Worm (Caenorhabditis elegans) whole organism, L1 larva: Measurements from ENCODE around the gene C44B7.7.

Source experiments
- C04F5.9 ChIP-seq: sonication (generic microtip); optimal IDR thresholded peaks from 2 replicates; lab custom pipeline; 2016; ENCODE audit warnings: missing genetic modification characterization, missing compliant biosample characterization
- C16A3.4 ChIP-seq: fragments of 150-350 bp; optimal IDR thresholded peaks from 2 replicates; lab custom pipeline; 2014; ENCODE audit warnings: missing biosample characterization, missing genetic modification characterization
- aha-1 ChIP-seq: fragments of 150-350 bp; optimal IDR thresholded peaks from 2 replicates; lab custom pipeline; 2014; ENCODE audit warnings: missing biosample characterization, missing genetic modification characterization
- blmp-1 ChIP-seq: fragments of 150-350 bp; optimal IDR thresholded peaks from 2 replicates; lab custom pipeline; 2014; ENCODE audit warnings: missing biosample characterization, missing genetic modification characterization
- ceh-63 ChIP-seq: fragments of 200-800 bp; sonication (Bioruptor generic); optimal IDR thresholded peaks from 2 replicates; lab custom pipeline; 2018; ENCODE audit warnings: mild to moderate bottlenecking, missing genetic modification characterization, missing compliant biosample characterization
- ceh-90 ChIP-seq: sonication (generic microtip); optimal IDR thresholded peaks from 2 replicates; lab custom pipeline; 2016; ENCODE audit warnings: missing genetic modification characterization, missing compliant biosample characterization
- efl-1 ChIP-seq, 4 experiments: fragments of 150-350 bp; optimal IDR thresholded peaks in 3 of 4; peaks in 1 of 4; 1 replicate in 1 of 4; 2 replicates in 3 of 4; lab custom pipeline; 2014; ENCODE audit warnings: missing biosample characterization in 2 of 4, missing genetic modification characterization in 2 of 4, missing genetic modification reagents in 2 of 4
- elt-2 ChIP-seq: sonication (generic microtip); optimal IDR thresholded peaks from 2 replicates; lab custom pipeline; 2016; ENCODE audit warnings: missing genetic modification characterization, mild to moderate bottlenecking, inconsistent platforms, missing compliant biosample characterization, missing genetic modification reagents
- elt-3 ChIP-seq, 6 experiments: fragments of 150-350 bp in 1 of 6; sonication (generic microtip); optimal IDR thresholded peaks; 2 replicates each; lab custom pipeline; 2017 to 2018; ENCODE audit warnings: missing biosample characterization in 6 of 6, missing genetic modification characterization in 6 of 6, inconsistent platforms in 1 of 6
- fkh-4 ChIP-seq: sonication (generic microtip); optimal IDR thresholded peaks from 2 replicates; lab custom pipeline; 2016; ENCODE audit warnings: missing compliant biosample characterization, missing genetic modification characterization, borderline replicate concordance
- grh-1 ChIP-seq: fragments of 200-800 bp; sonication (Bioruptor generic); IDR thresholded peaks from 2 replicates; pipeline ENCODE4 v1.3.6; 2022; ENCODE audit warnings: missing genetic modification reagents, missing genetic modification characterization, missing compliant biosample characterization
- hlh-4 ChIP-seq: sonication (generic microtip); optimal IDR thresholded peaks from 2 replicates; lab custom pipeline; 2016; ENCODE audit warnings: mild to moderate bottlenecking, missing genetic modification characterization, missing compliant biosample characterization
- hpl-2 ChIP-seq: fragments of 150-350 bp; optimal IDR thresholded peaks from 2 replicates; lab custom pipeline; 2014; ENCODE audit warnings: missing biosample characterization, missing genetic modification reagents, missing genetic modification characterization
- irx-1 ChIP-seq: sonication (generic microtip); optimal IDR thresholded peaks from 2 replicates; lab custom pipeline; 2016; ENCODE audit warnings: missing genetic modification characterization, missing compliant biosample characterization
- isw-1 ChIP-seq: fragments of 200-800 bp; sonication (Bioruptor generic); IDR thresholded peaks from 2 replicates; pipeline ENCODE4 v1.3.6; 2022; ENCODE audit warnings: missing genetic modification characterization, missing compliant biosample characterization
- lin-13 ChIP-seq: fragments of 150-350 bp; optimal IDR thresholded peaks from 2 replicates; lab custom pipeline; 2014; ENCODE audit warnings: missing biosample characterization, missing genetic modification reagents, missing genetic modification characterization
- lin-14 ChIP-seq: fragments of 200-800 bp; sonication (Bioruptor generic); optimal IDR thresholded peaks from 2 replicates; lab custom pipeline; 2018; ENCODE audit warnings: mild to moderate bottlenecking, missing genetic modification characterization, moderate library complexity, missing compliant biosample characterization
- lin-35 ChIP-seq, 2 experiments: fragments of 150-350 bp; optimal IDR thresholded peaks; 2 replicates each; lab custom pipeline; 2014; ENCODE audit warnings: missing biosample characterization in 2 of 2, missing genetic modification characterization in 2 of 2, missing genetic modification reagents in 2 of 2
- mef-2 ChIP-seq: fragments of 150-350 bp; optimal IDR thresholded peaks from 2 replicates; lab custom pipeline; 2014; ENCODE audit warnings: missing biosample characterization, missing genetic modification characterization
- nhr-20 ChIP-seq: sonication (generic microtip); optimal IDR thresholded peaks from 2 replicates; lab custom pipeline; 2016; ENCODE audit warnings: mild to moderate bottlenecking, missing genetic modification characterization, missing compliant biosample characterization
- nhr-237 ChIP-seq: fragments of 150-350 bp; optimal IDR thresholded peaks from 2 replicates; lab custom pipeline; 2014; ENCODE audit warnings: missing biosample characterization, missing genetic modification characterization
- nhr-47 ChIP-seq: sonication (generic microtip); optimal IDR thresholded peaks from 2 replicates; lab custom pipeline; 2016; ENCODE audit warnings: mild to moderate bottlenecking, missing genetic modification characterization, moderate library complexity, missing compliant biosample characterization
- nhr-71 ChIP-seq: sonication (generic microtip); optimal IDR thresholded peaks from 2 replicates; lab custom pipeline; 2016; ENCODE audit warnings: mild to moderate bottlenecking, missing genetic modification characterization, moderate library complexity, missing compliant biosample characterization
- nhr-76 ChIP-seq: sonication (generic microtip); optimal IDR thresholded peaks from 2 replicates; lab custom pipeline; 2017; ENCODE audit warnings: missing biosample characterization, missing genetic modification characterization
- nhr-85 ChIP-seq: sonication (generic microtip); peaks from one replicate; lab custom pipeline; 2016; ENCODE audit warnings: missing genetic modification characterization, inconsistent platforms, missing compliant biosample characterization
- nhr-90 ChIP-seq: sonication (generic microtip); optimal IDR thresholded peaks from 2 replicates; lab custom pipeline; 2016; ENCODE audit warnings: mild to moderate bottlenecking, missing genetic modification characterization, missing compliant biosample characterization; ENCODE audit not compliant: poor library complexity
- pqm-1 ChIP-seq: sonication (generic microtip); optimal IDR thresholded peaks from 3 replicates; lab custom pipeline; 2017; ENCODE audit warnings: missing biosample characterization, missing genetic modification characterization
- rnt-1 ChIP-seq: sonication (generic microtip); optimal IDR thresholded peaks from 2 replicates; lab custom pipeline; 2016; ENCODE audit warnings: mild to moderate bottlenecking, missing genetic modification characterization, moderate library complexity, missing compliant biosample characterization
- skn-1 ChIP-seq: fragments of 150-350 bp; optimal IDR thresholded peaks from 2 replicates; lab custom pipeline; 2014; ENCODE audit warnings: missing biosample characterization, missing genetic modification characterization
- unc-62 ChIP-seq: fragments of 150-350 bp; optimal IDR thresholded peaks from 2 replicates; lab custom pipeline; 2014; ENCODE audit warnings: missing biosample characterization, missing genetic modification reagents, missing genetic modification characterization
- unc-98 ChIP-seq: fragments of 200-800 bp; sonication (Bioruptor generic); IDR thresholded peaks from 2 replicates; pipeline ENCODE4 v1.3.6; 2022; ENCODE audit warnings: missing genetic modification characterization, missing compliant biosample characterization
- vab-15 ChIP-seq: sonication (generic microtip); optimal IDR thresholded peaks from 2 replicates; lab custom pipeline; 2017; ENCODE audit warnings: missing genotype, mild to moderate bottlenecking, missing genetic modification characterization, missing compliant biosample characterization
- ztf-11 ChIP-seq, 2 experiments: sonication (generic microtip); optimal IDR thresholded peaks; 2 replicates each; lab custom pipeline; 2016 to 2017; ENCODE audit warnings: missing genetic modification characterization in 2 of 2, missing biosample characterization in 1 of 2, missing compliant biosample characterization in 1 of 2
- ztf-4 ChIP-seq: fragments of 150-350 bp; optimal IDR thresholded peaks from 2 replicates; lab custom pipeline; 2014; ENCODE audit warnings: missing biosample characterization, missing genetic modification characterization

The C44B7.7 gene

DNA sequence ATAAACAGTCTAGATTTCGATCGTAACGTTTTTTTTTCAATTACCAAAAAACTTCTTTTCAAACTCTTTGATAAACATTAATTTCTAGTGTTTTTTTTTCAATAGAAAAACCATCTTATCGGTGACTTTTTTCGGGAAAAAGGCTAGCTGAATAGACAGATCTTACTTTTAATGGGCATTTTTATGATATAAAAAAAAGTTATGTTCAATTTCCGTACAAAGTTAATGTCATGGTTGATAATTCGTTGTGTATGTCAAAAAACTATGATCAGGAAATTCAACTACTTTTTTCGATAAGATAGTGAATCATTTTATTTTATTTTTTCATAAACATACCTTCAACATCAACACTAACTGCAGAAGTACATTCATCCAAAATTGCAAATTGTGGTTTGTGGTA, 4.6 kb upstream of the C44B7.7 start:
- TF ChIP-seq ceh-90 = no peak
- TF ChIP-seq C04F5.9 (tag; lab: Kevin White, UChicago) = no peak
- TF ChIP-seq hlh-4 (tag; lab: Kevin White, UChicago) = no peak
- TF ChIP-seq C16A3.4 (tag; lab: Kevin White, UChicago) = no peak
- no peak for TF ChIP-seq pqm-1 (tag; lab: Kevin White, UChicago)
- no peak for TF ChIP-seq lin-35 (GFP tag; optimal IDR thresholded peaks at IDR 0.05; lab: Kevin White, UChicago)
- TF ChIP-seq unc-98 = no peak
- no peak for TF ChIP-seq nhr-90 (tag; lab: Kevin White, UChicago)
- TF ChIP-seq unc-62 (GFP tag; lab: Kevin White, UChicago) = no peak
- no peak for TF ChIP-seq hpl-2
- no peak for TF ChIP-seq fkh-4 (tag; lab: Kevin White, UChicago)
- no peak for TF ChIP-seq nhr-76
- TF ChIP-seq rnt-1 = no peak
- TF ChIP-seq ceh-63 (GFP tag; lab: Kevin White, UChicago) = no peak
- no peak for TF ChIP-seq nhr-47 (tag; lab: Kevin White, UChicago)
- no peak for TF ChIP-seq isw-1 (GFP tag; lab: Robert Waterston, UW)
- no peak for TF ChIP-seq skn-1
- no peak for TF ChIP-seq efl-1 (optimal IDR thresholded peaks at IDR 0.05; lab: Kevin White, UChicago)
- TF ChIP-seq efl-1 (GFP tag; optimal IDR thresholded peaks at IDR 0.05 in 1 of 2; lab: Kevin White, UChicago) = no peak

DNA sequence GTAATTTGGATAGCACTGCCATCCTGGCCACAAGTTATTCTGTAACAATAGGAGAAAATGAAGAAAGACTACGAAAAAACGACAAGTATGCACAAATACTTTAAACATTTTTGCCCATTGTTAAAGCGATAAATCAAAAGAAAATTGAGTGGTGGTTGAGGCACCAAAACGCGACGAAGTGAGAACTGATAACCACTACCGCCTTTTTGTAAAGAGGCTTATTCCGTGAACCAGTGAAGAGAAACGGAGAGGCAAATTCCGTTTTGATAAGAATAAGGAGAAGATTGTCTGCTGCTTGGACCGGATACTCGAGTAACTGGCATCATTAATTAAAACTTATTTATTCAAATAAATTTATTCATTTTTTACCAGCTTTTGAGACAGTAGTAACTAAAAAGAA, 3.7 kb upstream of the C44B7.7 start, which contains the start of gene pmp-1:
Gene pmp-1, minus strand, starts transcription at position 39 of the 400 bp plus-strand sequence.
- no peak for TF ChIP-seq lin-14
- TF ChIP-seq ceh-63 (GFP tag; lab: Kevin White, UChicago) = no peak
- no peak for TF ChIP-seq elt-3 (tag; optimal IDR thresholded peaks at IDR 0.05; lab: Kevin White, UChicago)
- TF ChIP-seq ceh-90 = no peak
- TF ChIP-seq elt-2 = peak; percentile 69
- peak; percentile 58 for TF ChIP-seq pqm-1 (tag; lab: Kevin White, UChicago)
- no peak for TF ChIP-seq efl-1 (optimal IDR thresholded peaks at IDR 0.05; lab: Kevin White, UChicago)
- TF ChIP-seq efl-1 (GFP tag; optimal IDR thresholded peaks at IDR 0.05 in 1 of 2; lab: Kevin White, UChicago) = peak in 1 of 2 experiments; percentile 68

DNA sequence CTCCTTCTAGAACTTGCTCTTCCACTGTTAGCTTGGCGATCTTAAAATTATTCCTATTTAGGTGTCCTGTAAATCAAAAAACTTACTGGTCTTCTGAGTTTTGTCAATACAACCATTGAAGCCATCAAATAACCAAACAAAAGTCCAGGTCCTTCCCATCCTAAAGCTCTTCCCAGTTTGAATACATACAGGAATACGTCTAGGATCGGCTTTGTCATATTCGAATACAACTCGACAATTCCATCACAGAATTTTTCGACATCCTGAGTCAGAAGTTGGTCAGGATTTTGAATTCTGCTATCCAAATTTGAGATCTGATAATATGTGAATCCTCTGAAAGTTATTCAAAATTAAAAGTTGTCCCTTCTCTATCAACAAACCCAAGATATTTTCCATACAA, 2.4 kb upstream of the C44B7.7 start:
- TF ChIP-seq irx-1 (tag; lab: Kevin White, UChicago) (no peak), aha-1 (tag; lab: Kevin White, UChicago) (no peak), efl-1 (optimal IDR thresholded peaks at IDR 0.05; lab: Kevin White, UChicago) (no peak), efl-1 (GFP tag; optimal IDR thresholded peaks at IDR 0.05 in 1 of 2; lab: Kevin White, UChicago) (peak in 1 of 2 experiments; percentile 85)

DNA sequence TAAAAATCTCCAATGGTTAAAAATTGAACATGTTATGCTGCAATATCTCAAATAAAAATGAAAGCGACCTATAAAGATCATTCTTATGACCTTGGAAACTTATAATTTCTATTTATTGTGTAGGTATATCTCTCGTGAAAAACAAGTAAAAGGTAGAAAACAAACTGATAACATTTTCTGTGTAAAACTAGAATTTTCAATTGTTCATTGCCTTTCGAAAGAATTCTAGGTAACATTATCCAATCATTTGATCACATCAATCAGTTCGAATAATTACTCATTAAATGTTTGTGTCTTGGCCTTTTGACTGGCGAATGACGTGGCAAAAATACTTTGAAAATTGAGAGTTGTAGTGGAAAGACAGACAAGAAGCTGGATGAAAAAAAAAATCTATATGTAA, 2.1 kb downstream of the C44B7.7 start:
- TF ChIP-seq nhr-237 (tag; lab: Kevin White, UChicago) (no peak), vab-15 (peak; percentile 62), nhr-71 (peak; percentile 22), blmp-1 (tag; lab: Kevin White, UChicago) (peak; percentile 37), ztf-4 (tag; lab: Kevin White, UChicago) (no peak), elt-3 (tag; optimal IDR thresholded peaks at IDR 0.05; lab: Kevin White, UChicago) (peak in 1 of 6 experiments; percentile 55), nhr-85 (tag; lab: Kevin White, UChicago) (peak; percentile 78), lin-14 (peak; percentile 29), ztf-11 (tag; optimal IDR thresholded peaks at IDR 0.05; lab: Kevin White, UChicago) (no peak), grh-1 (GFP tag; lab: Robert Waterston, UW) (peak; percentile 35; the same call in 1 of the 2 replicates), nhr-20 (tag; lab: Kevin White, UChicago) (peak; percentile 14), lin-13 (GFP tag; lab: Kevin White, UChicago) (no peak)

DNA sequence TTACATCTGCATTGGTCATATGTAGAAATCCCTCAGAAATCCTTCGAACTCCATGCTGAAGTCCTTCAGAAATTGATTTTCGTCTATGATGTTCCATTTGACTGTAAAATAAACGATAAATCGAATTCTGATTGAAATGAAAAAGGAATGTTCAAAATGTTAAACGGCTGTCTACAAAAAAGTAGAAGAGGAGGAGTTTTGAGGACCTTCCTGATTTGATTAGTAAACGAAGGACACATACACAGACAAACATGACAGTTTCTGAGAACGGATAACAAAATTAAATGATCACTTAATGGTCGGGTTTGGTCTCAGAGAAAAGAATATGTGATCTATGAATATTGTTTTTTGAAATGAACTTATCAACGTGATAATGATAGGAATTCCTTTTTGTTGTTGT, 3.0 kb downstream of the C44B7.7 start, which contains the start of gene slc-36.5:
Gene slc-36.5, minus strand, starts transcription at position 101 of the 400 bp plus-strand sequence.
- TF ChIP-seq elt-3 (tag; optimal IDR thresholded peaks at IDR 0.05; lab: Kevin White, UChicago) (peak in 1 of 6 experiments; percentile 53), lin-14 (peak; percentile 13), mef-2 (tag; lab: Kevin White, UChicago) (no peak), vab-15 (no peak)
